Fruit fly (Drosophila melanogaster) whole organism, embryonic: Measurements from ENCODE around the gene CG33107.

ENCODE experiments used
- Atf-2 ChIP-seq: fragments of 200-800 bp; sonication (Bioruptor generic); optimal IDR thresholded peaks from 2 replicates; lab custom pipeline; 2016; ENCODE audit warnings: missing biosample characterization, missing genetic modification characterization
- CG10366 ChIP-seq: fragments of 200-800 bp; sonication (Bioruptor generic); IDR thresholded peaks from 2 replicates; pipeline ENCODE4 v1.3.6; 2022; ENCODE audit warnings: missing biosample characterization, missing genetic modification characterization
- CG10462 ChIP-seq: fragments of 200-800 bp; sonication (Bioruptor generic); optimal IDR thresholded peaks from 2 replicates; lab custom pipeline; 2016; ENCODE audit warnings: missing biosample characterization, missing genetic modification characterization
- CG10543 ChIP-seq: fragments of 200-800 bp; sonication (Bioruptor generic); optimal IDR thresholded peaks from 3 replicates; lab custom pipeline; 2017; ENCODE audit warnings: missing biosample characterization, mild to moderate bottlenecking, missing genetic modification characterization, moderate library complexity
- CG11093 ChIP-seq: fragments of 200-800 bp; sonication (Bioruptor generic); IDR thresholded peaks from 3 replicates; pipeline ENCODE4 v1.3.6; 2022; ENCODE audit warnings: missing biosample characterization, missing genetic modification characterization
- CG11504 ChIP-seq: fragments of 200-800 bp; sonication (Bioruptor generic); optimal IDR thresholded peaks from 3 replicates; lab custom pipeline; 2019; ENCODE audit warnings: missing biosample characterization, mild to moderate bottlenecking, missing genetic modification characterization, moderate library complexity
- CG11723 ChIP-seq: fragments of 200-800 bp; sonication (Bioruptor generic); optimal IDR thresholded peaks from 2 replicates; lab custom pipeline; 2017; ENCODE audit warnings: missing biosample characterization, mild to moderate bottlenecking, missing genetic modification characterization
- CG12104 ChIP-seq: fragments of 200-800 bp; sonication (Bioruptor generic); optimal IDR thresholded peaks from 3 replicates; lab custom pipeline; 2016; ENCODE audit warnings: missing biosample characterization, missing genetic modification characterization
- CG12219 ChIP-seq: fragments of 200-800 bp; sonication (Bioruptor generic); optimal IDR thresholded peaks from 3 replicates; lab custom pipeline; 2018; ENCODE audit warnings: missing biosample characterization, mild to moderate bottlenecking, missing genetic modification characterization
- CG12769 ChIP-seq: fragments of 200-800 bp; sonication (Bioruptor generic); optimal IDR thresholded peaks from 2 replicates; lab custom pipeline; 2019; ENCODE audit warnings: missing biosample characterization, mild to moderate bottlenecking, missing genetic modification characterization, moderate library complexity
- CG13894 ChIP-seq: fragments of 200-800 bp; sonication (Bioruptor generic); optimal IDR thresholded peaks from 3 replicates; lab custom pipeline; 2018; ENCODE audit warnings: missing biosample characterization, mild to moderate bottlenecking, missing genetic modification characterization, moderate library complexity
- CG14441 ChIP-seq: fragments of 200-800 bp; sonication (Bioruptor generic); IDR thresholded peaks from 2 replicates; pipeline ENCODE4 v1.3.6; 2022; ENCODE audit warnings: missing biosample characterization, missing genetic modification characterization
- CG1602 ChIP-seq: fragments of 200-800 bp; sonication (Bioruptor generic); optimal IDR thresholded peaks from 3 replicates; lab custom pipeline; 2016; ENCODE audit warnings: missing biosample characterization, missing genetic modification characterization
- CG17385 ChIP-seq: fragments of 200-800 bp; sonication (Bioruptor generic); optimal IDR thresholded peaks from 3 replicates; lab custom pipeline; 2018; ENCODE audit warnings: missing biosample characterization, mild to moderate bottlenecking, missing genetic modification characterization
- CG2712 ChIP-seq: fragments of 200-800 bp; optimal IDR thresholded peaks from 3 replicates; lab custom pipeline; 2019; ENCODE audit warnings: missing biosample characterization, mild to moderate bottlenecking, missing genetic modification characterization, moderate library complexity
- CG32532 ChIP-seq: fragments of 200-800 bp; sonication (Bioruptor generic); IDR thresholded peaks from 2 replicates; pipeline ENCODE4 v1.3.6; 2022; ENCODE audit warnings: missing biosample characterization, missing genetic modification characterization
- CG34422 ChIP-seq: fragments of 200-800 bp; sonication (Bioruptor generic); IDR thresholded peaks from 3 replicates; pipeline ENCODE4 v1.3.6; 2022; ENCODE audit warnings: missing biosample characterization, missing genetic modification characterization
- CG3847 ChIP-seq: fragments of 200-800 bp; sonication (Bioruptor generic); IDR thresholded peaks from 2 replicates; pipeline ENCODE4 v1.3.6; 2022; ENCODE audit warnings: missing biosample characterization, missing genetic modification characterization
- CG3995 ChIP-seq: fragments of 200-800 bp; sonication (Bioruptor generic); optimal IDR thresholded peaks from 3 replicates; lab custom pipeline; 2016; ENCODE audit warnings: missing biosample characterization, missing genetic modification characterization
- CG4404 ChIP-seq: fragments of 200-800 bp; sonication (Bioruptor generic); IDR thresholded peaks from 2 replicates; pipeline ENCODE4 v1.3.6; 2022; ENCODE audit warnings: missing biosample characterization, missing genetic modification characterization
- CG7372 ChIP-seq: fragments of 200-800 bp; sonication (Bioruptor generic); IDR thresholded peaks from 2 replicates; pipeline ENCODE4 v1.3.6; 2022; ENCODE audit warnings: missing biosample characterization, missing genetic modification characterization
- CG7928 ChIP-seq: fragments of 200-800 bp; sonication (Bioruptor generic); optimal IDR thresholded peaks from 2 replicates; lab custom pipeline; 2017; ENCODE audit warnings: missing biosample characterization, mild to moderate bottlenecking, missing genetic modification characterization
- CG8290 ChIP-seq, 3 experiments: fragments of 200-800 bp; sonication (Bioruptor generic); optimal IDR thresholded peaks; 2 replicates each; lab custom pipeline; 2016 to 2019; ENCODE audit warnings: missing biosample characterization in 3 of 3, missing genetic modification characterization in 3 of 3, mild to moderate bottlenecking in 2 of 3, moderate library complexity in 1 of 3
- CrebB ChIP-seq: fragments of 200-800 bp; sonication (Bioruptor generic); optimal IDR thresholded peaks from 3 replicates; lab custom pipeline; 2018; ENCODE audit warnings: missing biosample characterization, mild to moderate bottlenecking, missing genetic modification characterization
- Hr51 ChIP-seq, 2 experiments: fragments of 200-800 bp; sonication (Bioruptor generic); optimal IDR thresholded peaks; 2 replicates in 1 of 2; 3 replicates in 1 of 2; lab custom pipeline; 2016 to 2018; ENCODE audit warnings: missing biosample characterization in 2 of 2, missing genetic modification characterization in 2 of 2, mild to moderate bottlenecking in 1 of 2, moderate library complexity in 1 of 2
- Med ChIP-seq: fragments of 200-800 bp; sonication (Bioruptor generic); peaks from one replicate; lab custom pipeline; 2016; ENCODE audit warnings: missing biosample characterization, missing genetic modification characterization, mild to moderate bottlenecking, inconsistent platforms, moderate library complexity
- Nf-YA ChIP-seq: fragments of 200-800 bp; sonication (Bioruptor generic); IDR thresholded peaks from 2 replicates; pipeline ENCODE4 v1.3.6; 2022; ENCODE audit warnings: missing biosample characterization, missing genetic modification characterization
- Six4 ChIP-seq: fragments of 200-800 bp; sonication (Bioruptor generic); optimal IDR thresholded peaks from 2 replicates; lab custom pipeline; 2016; ENCODE audit warnings: missing biosample characterization, missing genetic modification characterization
- Sox102F ChIP-seq: fragments of 200-800 bp; sonication (Bioruptor generic); optimal IDR thresholded peaks from 2 replicates; lab custom pipeline; 2018; ENCODE audit warnings: missing biosample characterization, mild to moderate bottlenecking, missing genetic modification characterization, moderate library complexity
- ab ChIP-seq: fragments of 200-800 bp; sonication (Bioruptor generic); optimal IDR thresholded peaks from 2 replicates; lab custom pipeline; 2016; ENCODE audit warnings: missing biosample characterization, missing genetic modification characterization
- ash1 ChIP-seq: fragments of 200-800 bp; sonication (Bioruptor generic); optimal IDR thresholded peaks from 2 replicates; lab custom pipeline; 2018; ENCODE audit warnings: missing biosample characterization, mild to moderate bottlenecking, missing genetic modification characterization
- bcd ChIP-seq: fragments of 200-800 bp; sonication (Bioruptor generic); optimal IDR thresholded peaks from 2 replicates; lab custom pipeline; 2017; ENCODE audit warnings: missing biosample characterization, mild to moderate bottlenecking, missing genetic modification characterization
- chm ChIP-seq: fragments of 200-800 bp; sonication (Bioruptor generic); IDR thresholded peaks from 2 replicates; pipeline ENCODE4 v1.3.6; 2022; ENCODE audit warnings: missing biosample characterization, missing genetic modification characterization
- dati ChIP-seq: fragments of 200-800 bp; sonication (Bioruptor generic); IDR thresholded peaks from 2 replicates; pipeline ENCODE4 v1.3.6; 2022; ENCODE audit warnings: missing biosample characterization, missing genetic modification characterization
- dmrt99B ChIP-seq: fragments of 200-800 bp; sonication (Bioruptor generic); optimal IDR thresholded peaks from 2 replicates; lab custom pipeline; 2018; ENCODE audit warnings: missing biosample characterization, mild to moderate bottlenecking, missing genetic modification characterization, moderate library complexity
- ewg ChIP-seq: fragments of 200-800 bp; sonication (Bioruptor generic); optimal IDR thresholded peaks from 3 replicates; lab custom pipeline; 2017; ENCODE audit warnings: mild to moderate bottlenecking, missing biosample characterization, missing genetic modification reagents, missing genetic modification characterization
- fd102C ChIP-seq: fragments of 200-800 bp; sonication (Bioruptor generic); optimal IDR thresholded peaks from 2 replicates; lab custom pipeline; 2018; ENCODE audit warnings: missing biosample characterization, mild to moderate bottlenecking, missing genetic modification characterization, moderate library complexity
- gce ChIP-seq: fragments of 200-800 bp; sonication (Bioruptor generic); IDR thresholded peaks from 3 replicates; pipeline ENCODE4 v1.3.6; 2022; ENCODE audit warnings: missing biosample characterization, missing genetic modification characterization
- gem ChIP-seq: fragments of 200-800 bp; sonication (Bioruptor generic); optimal IDR thresholded peaks from 2 replicates; lab custom pipeline; 2019; ENCODE audit warnings: missing biosample characterization, mild to moderate bottlenecking, missing genetic modification characterization, moderate library complexity
- ind ChIP-seq: fragments of 200-800 bp; sonication (Bioruptor generic); optimal IDR thresholded peaks from 3 replicates; lab custom pipeline; 2016; ENCODE audit warnings: missing biosample characterization, missing genetic modification characterization
- luna ChIP-seq: fragments of 200-800 bp; sonication (Bioruptor generic); optimal IDR thresholded peaks from 2 replicates; lab custom pipeline; 2016; ENCODE audit warnings: missing biosample characterization, missing genetic modification characterization
- mam ChIP-seq: fragments of 200-800 bp; sonication (Bioruptor generic); optimal IDR thresholded peaks from 3 replicates; lab custom pipeline; 2016; ENCODE audit warnings: missing biosample characterization, missing genetic modification characterization
- nom ChIP-seq: fragments of 200-800 bp; sonication (Bioruptor generic); optimal IDR thresholded peaks from 2 replicates; lab custom pipeline; 2017; ENCODE audit warnings: missing biosample characterization, missing genetic modification characterization, mild to moderate bottlenecking, moderate library complexity, missing genetic modification reagents
- pan ChIP-seq, 4 experiments: fragments of >200 bp in 3 of 4; fragments of 200-800 bp in 1 of 4; sonication (Bioruptor generic) in 1 of 4; optimal IDR thresholded peaks in 3 of 4; IDR thresholded peaks in 1 of 4; 2 replicates each; pipeline versions ENCODE4 v1.3.6 to Lab custom; 2017 to 2022; ENCODE audit warnings: missing biosample characterization in 2 of 4, missing genetic modification characterization in 2 of 4, mixed read lengths in 1 of 4
- sc ChIP-seq, 3 experiments: fragments of >200 bp in 2 of 3; fragments of 200-800 bp in 1 of 3; sonication (Bioruptor generic) in 1 of 3; optimal IDR thresholded peaks; 2 replicates in 2 of 3; 3 replicates in 1 of 3; lab custom pipeline; 2017; ENCODE audit warnings: mild to moderate bottlenecking in 1 of 3, missing biosample characterization in 1 of 3, missing genetic modification characterization in 1 of 3, missing genetic modification reagents in 1 of 3
- sisA ChIP-seq: fragments of 200-800 bp; sonication (Bioruptor generic); IDR thresholded peaks from 2 replicates; pipeline ENCODE4 v1.3.6; 2022; ENCODE audit warnings: missing biosample characterization, missing genetic modification characterization
- toy ChIP-seq: fragments of 200-800 bp; sonication (Bioruptor generic); IDR thresholded peaks from 2 replicates; pipeline ENCODE4 v1.3.6; 2022; ENCODE audit warnings: missing biosample characterization, missing genetic modification characterization
- twi ChIP-seq: fragments of 200-800 bp; optimal IDR thresholded peaks from 2 replicates; lab custom pipeline; 2019; ENCODE audit warnings: missing biosample characterization, mild to moderate bottlenecking, missing genetic modification characterization, moderate library complexity

The CG33107 gene

dm6 chr3R:22539762-22540161 lies 44.8 kb downstream of the CG33107 start, which contains the start of gene CG5326 (continued):
- TF ChIP-seq CG8290 (GFP tag; optimal IDR thresholded peaks at IDR 0.05; lab: Kevin White, UChicago) = no peak
- peak in 1 of 2 experiments; percentile 40 for TF ChIP-seq CG8290 (tag; optimal IDR thresholded peaks at IDR 0.05; lab: Kevin White, UChicago)
- TF ChIP-seq CG12769 (tag; lab: Kevin White, UChicago) = peak; percentile 36
- no peak for TF ChIP-seq CrebB (tag; lab: Kevin White, UChicago)
- TF ChIP-seq Med (GFP tag; lab: Kevin White, UChicago) = peak; percentile 79
- TF ChIP-seq CG4404 (GFP tag; lab: Robert Waterston, UW) = no peak
- TF ChIP-seq Six4 (GFP tag; lab: Kevin White, UChicago) = no peak
- TF ChIP-seq CG3995 (GFP tag; lab: Kevin White, UChicago) = peak; percentile 51
- no peak for TF ChIP-seq Atf-2 (GFP tag; lab: Kevin White, UChicago)
- TF ChIP-seq CG7928 = no peak
- TF ChIP-seq CG10543 = peak; percentile 24
- TF ChIP-seq chm = peak; percentile 39; the same call in 1 of the 2 replicates
- TF ChIP-seq CG13894 = peak; percentile 27
- peak; percentile 49 for TF ChIP-seq nom (GFP tag; lab: Kevin White, UChicago)

- TF ChIP-seq CG7372 = no peak
- no peak for TF ChIP-seq ind (GFP tag; lab: Kevin White, UChicago)
- no peak for TF ChIP-seq ewg (GFP tag; lab: Kevin White, UChicago)
- peak; percentile 38 for TF ChIP-seq CG11504 (tag; lab: Kevin White, UChicago)
- TF ChIP-seq CG7928 = no peak
- TF ChIP-seq CG10366 (GFP tag; lab: Robert Waterston, UW) = peak; percentile 29; the same call in 1 of the 2 replicates
- TF ChIP-seq Nf-YA (GFP tag; lab: Robert Waterston, UW) = no peak
- TF ChIP-seq twi = no peak
- TF ChIP-seq toy = no peak
- no peak for TF ChIP-seq sisA (GFP tag; lab: Robert Waterston, UW)
- no peak for TF ChIP-seq ash1 (GFP tag; lab: Kevin White, UChicago)
- no peak for TF ChIP-seq fd102C (GFP tag; lab: Kevin White, UChicago)
- no peak for TF ChIP-seq mam
- no peak for TF ChIP-seq gce
- TF ChIP-seq Hr51 (GFP tag; optimal IDR thresholded peaks at IDR 0.05; lab: Kevin White, UChicago) = peak in 1 of 2 experiments; percentile 50
- no peak for TF ChIP-seq CG17385 (GFP tag; lab: Kevin White, UChicago)
- TF ChIP-seq CG32532 (GFP tag; lab: Robert Waterston, UW) = 0 out of 2 replicates have a peak, but pooled peaks have one; percentile 13
- TF ChIP-seq CG34422 (GFP tag; lab: Robert Waterston, UW) = no peak
- TF ChIP-seq Med (GFP tag; lab: Kevin White, UChicago) = peak; percentile 37
- no peak for TF ChIP-seq CG3847
- TF ChIP-seq gem (tag; lab: Kevin White, UChicago) = peak; percentile 36
- no peak for TF ChIP-seq sc (optimal IDR thresholded peaks at IDR 0.05; lab: Kevin White, UChicago)
- no peak for TF ChIP-seq sc (GFP tag; optimal IDR thresholded peaks at IDR 0.05; lab: Kevin White, UChicago)
- TF ChIP-seq ab (GFP tag; lab: Kevin White, UChicago) = no peak
- TF ChIP-seq CG11723 = no peak
- no peak for TF ChIP-seq bcd (GFP tag; lab: Kevin White, UChicago)
- no peak for TF ChIP-seq CG12104 (GFP tag; lab: Kevin White, UChicago)
- no peak for TF ChIP-seq pan (optimal IDR thresholded peaks at IDR 0.05; lab: Kevin White, UChicago)
- TF ChIP-seq pan (GFP tag; optimal IDR thresholded peaks at IDR 0.05 in 1 of 2, IDR thresholded peaks at IDR 0.05 in 1 of 2) = peak in 1 of 2 experiments; percentile 21
- no peak for TF ChIP-seq CG11093 (GFP tag; lab: Robert Waterston, UW)
- 0 out of 2 replicates have a peak, but pooled peaks have one; percentile 20 for TF ChIP-seq CG14441 (GFP tag; lab: Robert Waterston, UW)
- no peak for TF ChIP-seq CG1602 (GFP tag; lab: Kevin White, UChicago)
- no peak for TF ChIP-seq dati
- TF ChIP-seq CG2712 = peak; percentile 6
- TF ChIP-seq luna = no peak
- TF ChIP-seq CG10462 (GFP tag; lab: Kevin White, UChicago) = no peak
- TF ChIP-seq CG12219 (GFP tag; lab: Kevin White, UChicago) = no peak
- peak; percentile 52 for TF ChIP-seq Sox102F (GFP tag; lab: Kevin White, UChicago)
- TF ChIP-seq dmrt99B (tag; lab: Kevin White, UChicago) = peak; percentile 48
Measured at dm6 chr3R:22538877-22539276, 45.6 kb downstream of the CG33107 start.
